Fruit fly (Drosophila melanogaster): ENCODE results near the gene knrl.

- TF ChIP-seq CTCF (optimal IDR thresholded peaks at IDR 0.05) (no peak), CG8478 (optimal IDR thresholded peaks at IDR 0.05) (no peak)
Observed at dm6 chr3L:20549358-20549757, 71.1 kb downstream of the knrl start.
